Fruit fly (Drosophila melanogaster) whole organism, embryonic: Measurements from ENCODE around the gene CG17633.

ENCODE experiments used
- Antp ChIP-seq: fragments of 200-800 bp; sonication (Bioruptor generic); optimal IDR thresholded peaks from 3 replicates; lab custom pipeline; 2016; ENCODE audit warnings: missing biosample characterization, missing genetic modification characterization
- C15 ChIP-seq: fragments of 200-800 bp; sonication (Bioruptor generic); IDR thresholded peaks from 3 replicates; pipeline ENCODE4 v1.3.6; 2022; ENCODE audit warnings: missing biosample characterization, missing genetic modification characterization
- CG1024 ChIP-seq: fragments of 200-800 bp; sonication (Bioruptor generic); IDR thresholded peaks from 2 replicates; pipeline ENCODE4 v1.3.6; 2022; ENCODE audit warnings: missing biosample characterization, missing genetic modification characterization
- CG10654 ChIP-seq: fragments of 200-800 bp; sonication (Bioruptor generic); optimal IDR thresholded peaks from 2 replicates; lab custom pipeline; 2016; ENCODE audit warnings: missing biosample characterization, missing genetic modification characterization
- CG11085 ChIP-seq: fragments of 200-800 bp; sonication (Bioruptor generic); IDR thresholded peaks from 2 replicates; pipeline ENCODE4 v1.3.6; 2022; ENCODE audit warnings: missing biosample characterization, missing genetic modification characterization
- CG11504 ChIP-seq: fragments of 200-800 bp; sonication (Bioruptor generic); optimal IDR thresholded peaks from 3 replicates; lab custom pipeline; 2019; ENCODE audit warnings: missing biosample characterization, mild to moderate bottlenecking, missing genetic modification characterization, moderate library complexity
- CG11723 ChIP-seq: fragments of 200-800 bp; sonication (Bioruptor generic); optimal IDR thresholded peaks from 2 replicates; lab custom pipeline; 2017; ENCODE audit warnings: missing biosample characterization, mild to moderate bottlenecking, missing genetic modification characterization
- CG15073 ChIP-seq: fragments of 200-800 bp; sonication (Bioruptor generic); optimal IDR thresholded peaks from 2 replicates; lab custom pipeline; 2016; ENCODE audit warnings: missing biosample characterization, missing genetic modification characterization
- CG17328 ChIP-seq: fragments of 200-800 bp; sonication (Bioruptor generic); IDR thresholded peaks from 2 replicates; pipeline ENCODE4 v1.3.6; 2022; ENCODE audit warnings: missing biosample characterization, missing genetic modification characterization
- CG17361 ChIP-seq: fragments of 200-800 bp; sonication (Bioruptor generic); IDR thresholded peaks from 3 replicates; pipeline ENCODE4 v1.3.6; 2022; ENCODE audit warnings: missing biosample characterization, missing genetic modification characterization
- CG17612 ChIP-seq: fragments of 200-800 bp; sonication (Bioruptor generic); IDR thresholded peaks from 2 replicates; pipeline ENCODE4 v1.3.6; 2022; ENCODE audit warnings: missing biosample characterization, missing genetic modification characterization
- CG1792 ChIP-seq: fragments of 200-800 bp; sonication (Bioruptor generic); optimal IDR thresholded peaks from 2 replicates; lab custom pipeline; 2016; ENCODE audit warnings: missing biosample characterization, missing genetic modification characterization
- CG18011 ChIP-seq: fragments of 200-800 bp; sonication (Bioruptor generic); optimal IDR thresholded peaks from 2 replicates; lab custom pipeline; 2017; ENCODE audit warnings: missing biosample characterization, missing genetic modification characterization, mild to moderate bottlenecking, moderate library complexity, missing genotype
- CG18476 ChIP-seq: fragments of 200-800 bp; sonication (Bioruptor generic); optimal IDR thresholded peaks from 2 replicates; lab custom pipeline; 2016; ENCODE audit warnings: missing biosample characterization, mild to moderate bottlenecking, missing genetic modification characterization
- CG2875 ChIP-seq: fragments of 200-800 bp; sonication (Bioruptor generic); optimal IDR thresholded peaks from 2 replicates; lab custom pipeline; 2017; ENCODE audit warnings: missing biosample characterization, mild to moderate bottlenecking, missing genetic modification characterization, missing genetic modification reagents
- CG30431 ChIP-seq: fragments of 200-800 bp; sonication (Bioruptor generic); optimal IDR thresholded peaks from 2 replicates; lab custom pipeline; 2017; ENCODE audit warnings: missing biosample characterization, missing genetic modification characterization
- CG31224 ChIP-seq: fragments of 200-800 bp; sonication (Bioruptor generic); IDR thresholded peaks from 2 replicates; pipeline ENCODE4 v1.3.6; 2022; ENCODE audit warnings: missing biosample characterization, missing genetic modification characterization
- CG31365 ChIP-seq: fragments of 200-800 bp; sonication (Bioruptor generic); optimal IDR thresholded peaks from 2 replicates; lab custom pipeline; 2018; ENCODE audit warnings: missing biosample characterization, mild to moderate bottlenecking, missing genetic modification characterization
- CG32532 ChIP-seq: fragments of 200-800 bp; sonication (Bioruptor generic); IDR thresholded peaks from 2 replicates; pipeline ENCODE4 v1.3.6; 2022; ENCODE audit warnings: missing biosample characterization, missing genetic modification characterization
- CG33213 ChIP-seq: fragments of 200-800 bp; sonication (Bioruptor generic); optimal IDR thresholded peaks from 3 replicates; lab custom pipeline; 2016; ENCODE audit warnings: missing biosample characterization, missing genetic modification characterization
- CG6683 ChIP-seq: fragments of 200-800 bp; sonication (Bioruptor generic); optimal IDR thresholded peaks from 2 replicates; lab custom pipeline; 2017; ENCODE audit warnings: missing biosample characterization, mild to moderate bottlenecking, missing genetic modification characterization, missing genetic modification reagents
- CG6854 ChIP-seq: fragments of 200-800 bp; sonication (Bioruptor generic); optimal IDR thresholded peaks from 3 replicates; lab custom pipeline; 2017; ENCODE audit warnings: missing biosample characterization, mild to moderate bottlenecking, missing genetic modification characterization
- CG7556 ChIP-seq: fragments of 200-800 bp; sonication (Bioruptor generic); optimal IDR thresholded peaks from 2 replicates; lab custom pipeline; 2017; ENCODE audit warnings: missing biosample characterization, mild to moderate bottlenecking, missing genetic modification characterization
- CG7928 ChIP-seq: fragments of 200-800 bp; sonication (Bioruptor generic); optimal IDR thresholded peaks from 2 replicates; lab custom pipeline; 2017; ENCODE audit warnings: missing biosample characterization, mild to moderate bottlenecking, missing genetic modification characterization
- CG9932 ChIP-seq: fragments of 200-800 bp; sonication (Bioruptor generic); IDR thresholded peaks from 2 replicates; pipeline ENCODE4 v1.3.6; 2022; ENCODE audit warnings: missing biosample characterization, missing genetic modification characterization
- Chrac-16 ChIP-seq: fragments of 200-800 bp; sonication (Bioruptor generic); optimal IDR thresholded peaks from 3 replicates; lab custom pipeline; 2016; ENCODE audit warnings: missing biosample characterization, missing genetic modification characterization
- CkIIα-i1 ChIP-seq: fragments of 200-800 bp; sonication (Bioruptor generic); IDR thresholded peaks from 2 replicates; pipeline ENCODE4 v1.3.6; 2022; ENCODE audit warnings: missing biosample characterization, missing genetic modification characterization
- Dref ChIP-seq: fragments of 200-800 bp; sonication (Bioruptor generic); IDR thresholded peaks from 2 replicates; pipeline ENCODE4 v1.3.6; 2022; ENCODE audit warnings: missing biosample characterization, missing genetic modification characterization
- Gsc ChIP-seq: fragments of 200-800 bp; sonication (Bioruptor generic); IDR thresholded peaks from 2 replicates; pipeline ENCODE4 v1.3.6; 2022; ENCODE audit warnings: missing biosample characterization, missing genetic modification characterization
- Jarid2 ChIP-seq: fragments of 200-800 bp; sonication (Bioruptor generic); optimal IDR thresholded peaks from 3 replicates; lab custom pipeline; 2017; ENCODE audit warnings: mild to moderate bottlenecking, missing biosample characterization, missing genetic modification reagents, missing genetic modification characterization
- Lpt ChIP-seq: fragments of >200 bp; optimal IDR thresholded peaks from 2 replicates; lab custom pipeline; 2018; ENCODE audit warnings: missing biosample characterization, missing genetic modification characterization
- MESR4 ChIP-seq: fragments of 200-800 bp; sonication (Bioruptor generic); optimal IDR thresholded peaks from 2 replicates; lab custom pipeline; 2018; ENCODE audit warnings: missing biosample characterization, mild to moderate bottlenecking, missing genetic modification characterization, moderate library complexity
- Med ChIP-seq: fragments of 200-800 bp; sonication (Bioruptor generic); peaks from one replicate; lab custom pipeline; 2016; ENCODE audit warnings: missing biosample characterization, missing genetic modification characterization, mild to moderate bottlenecking, inconsistent platforms, moderate library complexity
- NK7.1 ChIP-seq: fragments of 200-800 bp; sonication (Bioruptor generic); optimal IDR thresholded peaks from 3 replicates; lab custom pipeline; 2016; ENCODE audit warnings: missing biosample characterization, missing genetic modification characterization
- Oaz ChIP-seq: fragments of 200-800 bp; sonication (Bioruptor generic); IDR thresholded peaks from 2 replicates; pipeline ENCODE4 v1.3.6; 2022; ENCODE audit warnings: missing biosample characterization, missing genetic modification characterization
- Taf1 ChIP-seq: fragments of 200-800 bp; sonication (Bioruptor generic); IDR thresholded peaks from 2 replicates; pipeline ENCODE4 v1.3.6; 2022; ENCODE audit warnings: missing biosample characterization, missing genetic modification characterization
- bab2 ChIP-seq: fragments of 200-800 bp; sonication (Bioruptor generic); optimal IDR thresholded peaks from 2 replicates; lab custom pipeline; 2016; ENCODE audit warnings: missing biosample characterization, missing genetic modification characterization
- chinmo ChIP-seq: fragments of 200-800 bp; sonication (Bioruptor generic); IDR thresholded peaks from 4 replicates; pipeline ENCODE4 v1.3.6; 2022; ENCODE audit warnings: missing biosample characterization, missing genetic modification characterization; ENCODE audit not compliant: partially characterized antibody
- dan ChIP-seq: fragments of 200-800 bp; sonication (Bioruptor generic); IDR thresholded peaks from 2 replicates; pipeline ENCODE4 v1.3.6; 2022; ENCODE audit warnings: missing biosample characterization, missing genetic modification characterization
- lmd ChIP-seq: fragments of 200-800 bp; sonication (Bioruptor generic); IDR thresholded peaks from 2 replicates; pipeline ENCODE4 v1.3.6; 2022; ENCODE audit warnings: missing biosample characterization, missing genetic modification characterization
- lola ChIP-seq, 3 experiments: fragments of >200 bp in 2 of 3; fragments of 200-800 bp in 1 of 3; sonication (Bioruptor generic) in 1 of 3; optimal IDR thresholded peaks; 2 replicates each; lab custom pipeline; 2017 to 2019; ENCODE audit warnings: missing biosample characterization in 3 of 3, missing genetic modification characterization in 3 of 3, mild to moderate bottlenecking in 1 of 3, moderate library complexity in 1 of 3
- nmo ChIP-seq: fragments of 200-800 bp; sonication (Bioruptor generic); optimal IDR thresholded peaks from 2 replicates; lab custom pipeline; 2018; ENCODE audit warnings: missing biosample characterization, mild to moderate bottlenecking, missing genetic modification characterization, moderate library complexity
- odd ChIP-seq: fragments of 200-800 bp; sonication (Bioruptor generic); optimal IDR thresholded peaks from 2 replicates; lab custom pipeline; 2017; ENCODE audit warnings: missing biosample characterization, mild to moderate bottlenecking, missing genetic modification characterization
- pum ChIP-seq: fragments of 200-800 bp; sonication (Bioruptor generic); optimal IDR thresholded peaks from 2 replicates; lab custom pipeline; 2016; ENCODE audit warnings: missing biosample characterization, missing genetic modification characterization
- row ChIP-seq: fragments of 200-800 bp; sonication (Bioruptor generic); IDR thresholded peaks from 3 replicates; pipeline ENCODE4 v1.3.6; 2022; ENCODE audit warnings: missing biosample characterization, missing genetic modification characterization
- sens ChIP-seq: fragments of 200-800 bp; sonication (Bioruptor generic); peaks from one replicate; lab custom pipeline; 2016; ENCODE audit warnings: missing biosample characterization, missing genetic modification characterization
- sisA ChIP-seq: fragments of 200-800 bp; sonication (Bioruptor generic); IDR thresholded peaks from 2 replicates; pipeline ENCODE4 v1.3.6; 2022; ENCODE audit warnings: missing biosample characterization, missing genetic modification characterization
- tup ChIP-seq: fragments of 200-800 bp; sonication (Bioruptor generic); optimal IDR thresholded peaks from 2 replicates; lab custom pipeline; 2016; ENCODE audit warnings: missing biosample characterization, mild to moderate bottlenecking, missing genetic modification characterization, moderate library complexity

The CG17633 gene

dm6 chr2L:9774980-9775628 is 6.2 kb downstream of the CG17633 start, which contains the start of the genes ppk11 and ppk16 (continued):
- TF ChIP-seq Taf1, result no peak
- no peak for TF ChIP-seq nmo
- TF ChIP-seq NK7.1 (GFP tag; lab: Kevin White, UChicago), result peak; percentile 32
- no peak for TF ChIP-seq pum (GFP tag; lab: Kevin White, UChicago)
- no peak for TF ChIP-seq CG6683 (GFP tag; lab: Kevin White, UChicago)
- TF ChIP-seq bab2 (GFP tag; lab: Kevin White, UChicago), result peak; percentile 63
- TF ChIP-seq, all 482 proteins: peak for 77

dm6 chr2L:9777927-9778326 is 9.1 kb downstream of the CG17633 start:
- TF ChIP-seq CG2875 (no peak), sisA (GFP tag; lab: Robert Waterston, UW) (no peak), CG7556 (GFP tag; lab: Kevin White, UChicago) (no peak), lmd (no peak), CG1024 (GFP tag; lab: Robert Waterston, UW) (no peak), lola (GFP tag; optimal IDR thresholded peaks at IDR 0.05; lab: Kevin White, UChicago) (no peak), Antp (GFP tag; lab: Kevin White, UChicago) (no peak), CG32532 (GFP tag; lab: Robert Waterston, UW) (no peak), Lpt (GFP tag; lab: Kevin White, UChicago) (no peak)

dm6 chr2L:9778416-9778815 is 9.6 kb downstream of the CG17633 start:
- TF ChIP-seq tup (GFP tag; lab: Kevin White, UChicago), result no peak
- TF ChIP-seq Chrac-16 (GFP tag; lab: Kevin White, UChicago), result no peak
- no peak for TF ChIP-seq CG6854 (GFP tag; lab: Kevin White, UChicago)
- no peak for TF ChIP-seq CG10654 (GFP tag; lab: Kevin White, UChicago)
- no peak for TF ChIP-seq CkIIα-i1
- TF ChIP-seq Med (GFP tag; lab: Kevin White, UChicago), result peak; percentile 60
- TF ChIP-seq sens, result peak; percentile 62
- no peak for TF ChIP-seq CG30431 (GFP tag; lab: Kevin White, UChicago)
- no peak for TF ChIP-seq chinmo (GFP tag; lab: Robert Waterston, UW)
- no peak for TF ChIP-seq CG17328 (GFP tag; lab: Robert Waterston, UW)
- TF ChIP-seq CG18476, result no peak
- no peak for TF ChIP-seq CG33213
- TF ChIP-seq dan (GFP tag; lab: Robert Waterston, UW), result no peak
- TF ChIP-seq Dref, result no peak
- TF ChIP-seq CG7928 (GFP tag; lab: Kevin White, UChicago), result no peak

dm6 chr2L:9779147-9779546 is 10.3 kb downstream of the CG17633 start:
- no peak for TF ChIP-seq CG18011 (GFP tag; lab: Kevin White, UChicago)
- no peak for TF ChIP-seq CG11723 (GFP tag; lab: Kevin White, UChicago)
- TF ChIP-seq CG17361 (GFP tag; lab: Robert Waterston, UW), result 0 out of 3 replicates have a peak, but pooled peaks have one; percentile 15
- peak; percentile 50 for TF ChIP-seq CG11504
- TF ChIP-seq CG15073 (GFP tag; lab: Kevin White, UChicago), result no peak
- TF ChIP-seq CG1792 (GFP tag; lab: Kevin White, UChicago), result no peak
- TF ChIP-seq Gsc, result no peak
- TF ChIP-seq CG17612 (GFP tag; lab: Robert Waterston, UW), result no peak
- no peak for TF ChIP-seq Oaz (GFP tag; lab: Robert Waterston, UW)
- no peak for TF ChIP-seq odd
- no peak for TF ChIP-seq MESR4 (GFP tag; lab: Kevin White, UChicago)
- peak; percentile 55; the same call in 1 of the 2 replicates for TF ChIP-seq CG9932 (GFP tag; lab: Robert Waterston, UW)
- no peak for TF ChIP-seq Jarid2 (GFP tag; lab: Kevin White, UChicago)
- TF ChIP-seq C15 (GFP tag; lab: Robert Waterston, UW), result no peak
- TF ChIP-seq CG31224, result no peak
- no peak for TF ChIP-seq CG31365 (tag; lab: Kevin White, UChicago)
- 0 out of 2 replicates have a peak, but pooled peaks have one; percentile 34 for TF ChIP-seq CG11085 (GFP tag; lab: Robert Waterston, UW)
- TF ChIP-seq row, result peak; percentile 48; the same call in 2 of the 3 replicates
